Worm (Caenorhabditis elegans): ENCODE data around the gene Y41G9A.5.

The Y41G9A.5 gene

ce11 chrX:2923888-2924287 lies 22.6 kb upstream of the Y41G9A.5 start, which contains the start of gene hst-3.2:
hst-3.2 (minus strand) TSS chrX:2923988.
- TF ChIP-seq dao-5 (tag; optimal IDR thresholded peaks at IDR 0.05) (no peak), him-1 (tag; optimal IDR thresholded peaks at IDR 0.05) (no peak), W03F9.2 (tag; optimal IDR thresholded peaks at IDR 0.05) (no peak)

- TF ChIP-seq him-1 (tag; optimal IDR thresholded peaks at IDR 0.05) (no peak), W03F9.2 (tag; optimal IDR thresholded peaks at IDR 0.05) (no peak), dao-5 (tag; optimal IDR thresholded peaks at IDR 0.05) (no peak)
These were observed 22.0 kb upstream of the Y41G9A.5 start for ce11 chrX:2924438-2924837.

DNA sequence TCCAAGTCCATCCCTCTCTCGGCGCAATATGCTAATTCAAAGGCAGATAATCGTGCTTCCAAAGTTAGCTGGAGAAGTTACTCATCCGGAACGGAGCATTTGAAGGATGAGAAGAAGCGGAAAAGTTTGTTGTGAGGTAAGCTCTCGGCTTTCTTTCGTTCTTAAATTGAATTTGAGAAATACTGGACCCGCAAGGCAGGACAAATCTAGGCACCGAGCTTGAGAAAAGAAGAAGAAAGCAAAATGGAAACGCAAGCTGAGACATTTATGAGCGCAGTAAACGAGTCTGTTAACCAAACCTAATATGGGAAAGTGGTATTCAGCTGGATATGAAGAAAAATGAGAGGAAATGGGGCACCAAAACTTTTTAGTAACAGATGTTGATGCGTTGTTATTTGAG lies 20.5 kb upstream of the Y41G9A.5 start:
- TF ChIP-seq W03F9.2 (tag; optimal IDR thresholded peaks at IDR 0.05), result no peak
- no peak for TF ChIP-seq dao-5 (tag; optimal IDR thresholded peaks at IDR 0.05)
- no peak for TF ChIP-seq him-1 (tag; optimal IDR thresholded peaks at IDR 0.05)

ce11 chrX:2927576-2927975 lies 18.9 kb upstream of the Y41G9A.5 start:
- TF ChIP-seq him-1 (tag; optimal IDR thresholded peaks at IDR 0.05) (no peak), dao-5 (tag; optimal IDR thresholded peaks at IDR 0.05) (no peak), W03F9.2 (tag; optimal IDR thresholded peaks at IDR 0.05) (no peak)

- TF ChIP-seq him-1 (tag; optimal IDR thresholded peaks at IDR 0.05), result no peak
- TF ChIP-seq W03F9.2 (tag; optimal IDR thresholded peaks at IDR 0.05), result no peak
- TF ChIP-seq dao-5 (tag; optimal IDR thresholded peaks at IDR 0.05), result no peak
These were observed 18.4 kb upstream of the Y41G9A.5 start for ce11 chrX:2928089-2928488.

- TF ChIP-seq him-1 (tag; optimal IDR thresholded peaks at IDR 0.05), result no peak
- TF ChIP-seq W03F9.2 (tag; optimal IDR thresholded peaks at IDR 0.05), result no peak
- no peak for TF ChIP-seq dao-5 (tag; optimal IDR thresholded peaks at IDR 0.05)
These were observed 14.6 kb upstream of the Y41G9A.5 start for ce11 chrX:2931852-2932251.

ce11 chrX:2933061-2933460 lies 13.4 kb upstream of the Y41G9A.5 start, which contains the start of gene fard-1:
fard-1 (plus strand) TSS chrX:2933361.
- TF ChIP-seq him-1 (tag; optimal IDR thresholded peaks at IDR 0.05) (no peak), dao-5 (tag; optimal IDR thresholded peaks at IDR 0.05) (no peak), W03F9.2 (tag; optimal IDR thresholded peaks at IDR 0.05) (no peak)

DNA sequence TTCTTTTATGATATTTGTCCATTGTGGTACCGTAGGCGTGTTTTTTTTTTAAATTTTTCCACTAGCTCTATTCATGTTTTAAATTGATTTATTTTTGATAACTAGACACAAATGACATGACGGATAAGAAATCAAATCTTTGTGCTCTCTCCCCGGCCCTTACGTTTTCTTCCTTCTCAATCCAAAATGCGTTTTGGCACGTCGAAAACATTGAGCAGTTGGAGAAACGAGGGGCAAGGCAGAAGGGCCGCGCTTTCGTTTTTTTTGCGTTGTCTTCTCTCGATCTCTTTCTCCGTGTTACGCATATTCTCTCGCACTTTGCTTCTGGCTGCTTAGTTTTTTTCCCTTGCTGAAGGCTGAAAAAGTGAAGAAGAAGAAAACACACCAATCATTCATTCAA lies 7.4 kb upstream of the Y41G9A.5 start:
- TF ChIP-seq W03F9.2 (tag; optimal IDR thresholded peaks at IDR 0.05) (no peak), him-1 (tag; optimal IDR thresholded peaks at IDR 0.05) (no peak), dao-5 (tag; optimal IDR thresholded peaks at IDR 0.05) (no peak)

ce11 chrX:2939526-2939925 lies 6.9 kb upstream of the Y41G9A.5 start:
- TF ChIP-seq W03F9.2 (tag; optimal IDR thresholded peaks at IDR 0.05) (no peak), him-1 (tag; optimal IDR thresholded peaks at IDR 0.05) (no peak), dao-5 (tag; optimal IDR thresholded peaks at IDR 0.05) (no peak)

DNA sequence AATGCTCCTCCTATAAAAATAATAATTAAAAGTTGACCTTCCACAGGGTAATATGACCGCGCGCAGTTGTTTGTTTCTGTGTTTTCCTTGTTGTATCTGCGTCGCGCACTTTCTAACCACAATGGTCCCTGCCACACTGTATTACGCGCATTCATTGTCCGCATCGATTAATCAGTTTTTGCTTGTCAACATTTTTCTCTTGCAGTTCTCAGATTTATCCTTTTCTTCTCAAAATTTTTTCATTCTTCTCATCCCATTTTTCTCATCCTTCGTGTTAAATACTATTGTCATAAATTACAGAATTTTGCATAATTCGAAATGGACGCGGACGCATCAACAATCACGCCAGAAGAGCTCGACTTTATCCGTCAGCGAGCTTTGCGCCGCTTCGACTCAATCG lies 5.9 kb upstream of the Y41G9A.5 start, which contains the start of gene pfk-1.1:
Gene pfk-1.1 (plus strand): TSS at position 301 of the 400 bp plus-strand sequence.
- TF ChIP-seq him-1 (tag; optimal IDR thresholded peaks at IDR 0.05), result no peak
- TF ChIP-seq dao-5 (tag; optimal IDR thresholded peaks at IDR 0.05), result no peak

DNA sequence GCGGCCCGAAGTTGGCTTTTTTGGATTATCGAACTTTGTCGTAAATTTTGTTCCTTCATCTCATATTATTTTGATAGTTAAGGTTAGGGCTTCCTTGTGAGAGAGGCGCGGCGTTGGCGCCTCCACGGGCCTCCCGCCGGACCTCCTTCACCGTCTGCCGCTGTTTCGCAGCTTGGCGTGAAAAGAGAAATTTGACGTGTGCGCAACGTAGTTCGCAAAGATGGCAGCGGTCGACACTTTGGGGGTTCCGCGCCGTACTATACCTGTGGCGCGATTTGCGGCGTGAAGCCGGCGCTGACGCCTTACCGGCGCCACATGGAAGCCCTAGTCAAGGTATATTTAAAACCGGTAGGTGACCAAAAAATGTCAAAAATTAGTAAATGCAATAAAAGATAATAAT lies 4.1 kb upstream of the Y41G9A.5 start:
- TF ChIP-seq W03F9.2 (tag; optimal IDR thresholded peaks at IDR 0.05), result no peak
- no peak for TF ChIP-seq dao-5 (tag; optimal IDR thresholded peaks at IDR 0.05)
- TF ChIP-seq him-1 (tag; optimal IDR thresholded peaks at IDR 0.05), result no peak

- TF ChIP-seq dao-5 (tag; optimal IDR thresholded peaks at IDR 0.05) (no peak), him-1 (tag; optimal IDR thresholded peaks at IDR 0.05) (no peak), W03F9.2 (tag; optimal IDR thresholded peaks at IDR 0.05) (no peak)
These were observed 2.9 kb upstream of the Y41G9A.5 start for ce11 chrX:2943611-2944010.

DNA sequence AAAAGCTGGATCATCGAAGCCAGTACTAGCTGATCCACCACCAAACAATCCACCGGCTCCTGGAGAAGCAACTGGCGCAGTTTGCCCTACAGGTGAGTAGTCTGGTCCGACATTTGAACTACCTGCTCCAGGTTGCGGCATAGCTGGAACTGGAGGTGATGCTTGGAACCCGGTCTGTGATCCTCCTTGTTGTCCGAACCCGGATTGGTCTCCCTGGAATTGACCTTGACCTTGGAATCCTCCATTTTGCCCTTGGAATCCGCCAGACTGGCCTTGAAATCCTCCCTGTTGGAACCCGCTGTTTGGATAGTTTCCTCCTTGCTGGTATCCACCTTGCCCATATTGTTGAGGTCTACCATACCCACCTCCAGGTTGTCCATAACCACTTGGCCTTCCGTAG lies 517 bp upstream of the Y41G9A.5 start:
- TF ChIP-seq him-1 (tag; optimal IDR thresholded peaks at IDR 0.05) (no peak), dao-5 (tag; optimal IDR thresholded peaks at IDR 0.05) (no peak), W03F9.2 (tag; optimal IDR thresholded peaks at IDR 0.05) (no peak)

- TF ChIP-seq W03F9.2 (tag; optimal IDR thresholded peaks at IDR 0.05), result no peak
- no peak for TF ChIP-seq him-1 (tag; optimal IDR thresholded peaks at IDR 0.05)
- TF ChIP-seq dao-5 (tag; optimal IDR thresholded peaks at IDR 0.05), result no peak
These were observed 3.8 kb downstream of the Y41G9A.5 start for ce11 chrX:2950234-2950633.

- TF ChIP-seq W03F9.2 (tag; optimal IDR thresholded peaks at IDR 0.05), result no peak
- TF ChIP-seq dao-5 (tag; optimal IDR thresholded peaks at IDR 0.05), result no peak
- no peak for TF ChIP-seq him-1 (tag; optimal IDR thresholded peaks at IDR 0.05)
These were observed 7.1 kb downstream of the Y41G9A.5 start for ce11 chrX:2953522-2954032.

Data from whole organism, L4/young adult.